Worm (Caenorhabditis elegans) whole organism, late embryonic: ENCODE measurements around the gene nprl-2.

Experiments
- C08G9.2 ChIP-seq: sonication (generic microtip); optimal IDR thresholded peaks from 2 replicates; lab custom pipeline; 2016; ENCODE audit warnings: mild to moderate bottlenecking, missing genetic modification characterization, moderate library complexity, missing compliant biosample characterization
- C38D4.7 ChIP-seq: fragments of 200-800 bp; sonication (Bioruptor generic); optimal IDR thresholded peaks from 2 replicates; lab custom pipeline; 2018; ENCODE audit warnings: mild to moderate bottlenecking, missing genetic modification characterization, moderate library complexity, missing compliant biosample characterization
- K02D7.2 ChIP-seq: sonication (generic microtip); optimal IDR thresholded peaks from 2 replicates; lab custom pipeline; 2017; ENCODE audit warnings: mild to moderate bottlenecking, missing genetic modification characterization, missing compliant biosample characterization
- ahr-1 ChIP-seq: sonication (generic microtip); optimal IDR thresholded peaks from 2 replicates; lab custom pipeline; 2016; ENCODE audit warnings: missing genetic modification characterization, missing compliant biosample characterization
- ceh-14 ChIP-seq: sonication (generic microtip); optimal IDR thresholded peaks from 2 replicates; lab custom pipeline; 2016; ENCODE audit warnings: missing genotype, missing genetic modification characterization, missing compliant biosample characterization
- ceh-18 ChIP-seq: sonication (generic microtip); optimal IDR thresholded peaks from 2 replicates; lab custom pipeline; 2016; ENCODE audit warnings: missing genetic modification characterization, missing compliant biosample characterization
- ceh-30 ChIP-seq: fragments of 150-350 bp; optimal IDR thresholded peaks from 2 replicates; lab custom pipeline; 2014; ENCODE audit warnings: missing biosample characterization, missing genetic modification characterization
- ceh-34 ChIP-seq: sonication (generic microtip); optimal IDR thresholded peaks from 2 replicates; lab custom pipeline; 2016; ENCODE audit warnings: mild to moderate bottlenecking, missing genetic modification characterization, missing compliant biosample characterization
- ceh-45 ChIP-seq: fragments of 200-800 bp; sonication (Bioruptor generic); IDR thresholded peaks from 2 replicates; pipeline ENCODE4 v1.3.6; 2022; ENCODE audit warnings: missing genetic modification reagents, missing genetic modification characterization, missing compliant biosample characterization
- ceh-48 ChIP-seq: sonication (generic microtip); optimal IDR thresholded peaks from 2 replicates; lab custom pipeline; 2016; ENCODE audit warnings: missing genetic modification characterization, inconsistent platforms, missing compliant biosample characterization
- ceh-9 ChIP-seq: sonication (generic microtip); optimal IDR thresholded peaks from 2 replicates; lab custom pipeline; 2016; ENCODE audit warnings: mild to moderate bottlenecking, missing genetic modification characterization, inconsistent platforms, missing compliant biosample characterization
- che-1 ChIP-seq: sonication (generic microtip); optimal IDR thresholded peaks from 2 replicates; lab custom pipeline; 2016; ENCODE audit warnings: mild to moderate bottlenecking, missing genetic modification characterization, missing compliant biosample characterization
- dve-1 ChIP-seq: sonication (generic microtip); optimal IDR thresholded peaks from 2 replicates; lab custom pipeline; 2017; ENCODE audit warnings: antibody characterized with exemption, mild to moderate bottlenecking, missing genetic modification characterization, missing compliant biosample characterization
- eyg-1 ChIP-seq: sonication (generic microtip); optimal IDR thresholded peaks from 2 replicates; lab custom pipeline; 2016; ENCODE audit warnings: missing genotype, missing genetic modification characterization, missing compliant biosample characterization
- fax-1 ChIP-seq: sonication (generic microtip); optimal IDR thresholded peaks from 2 replicates; lab custom pipeline; 2016; ENCODE audit warnings: missing genotype, missing genetic modification characterization, missing compliant biosample characterization
- fkh-6 ChIP-seq: sonication (generic microtip); optimal IDR thresholded peaks from 2 replicates; lab custom pipeline; 2016; ENCODE audit warnings: missing genetic modification characterization, missing compliant biosample characterization
- gmeb-2 ChIP-seq: sonication (generic microtip); optimal IDR thresholded peaks from 2 replicates; lab custom pipeline; 2016; ENCODE audit warnings: missing genetic modification characterization, inconsistent platforms, missing compliant biosample characterization
- hlh-30 ChIP-seq: sonication (generic microtip); optimal IDR thresholded peaks from 2 replicates; lab custom pipeline; 2017; ENCODE audit warnings: antibody characterized with exemption, missing genetic modification characterization, missing compliant biosample characterization; ENCODE audit not compliant: insufficient read depth
- hlh-6 ChIP-seq: sonication (generic microtip); optimal IDR thresholded peaks from 2 replicates; lab custom pipeline; 2016; ENCODE audit warnings: missing genotype, missing genetic modification characterization, missing compliant biosample characterization
- hlh-8 ChIP-seq: sonication (generic microtip); optimal IDR thresholded peaks from 2 replicates; lab custom pipeline; 2016; ENCODE audit warnings: missing genotype, missing genetic modification characterization, missing compliant biosample characterization
- lin-11 ChIP-seq: fragments of 200-800 bp; sonication (Bioruptor generic); optimal IDR thresholded peaks from 2 replicates; lab custom pipeline; 2018; ENCODE audit warnings: mild to moderate bottlenecking, missing genetic modification characterization, missing compliant biosample characterization
- madf-2 ChIP-seq: sonication (generic microtip); optimal IDR thresholded peaks from 2 replicates; lab custom pipeline; 2017; ENCODE audit warnings: missing genetic modification characterization, missing compliant biosample characterization
- nfya-1 ChIP-seq: sonication (generic microtip); optimal IDR thresholded peaks from 2 replicates; lab custom pipeline; 2017; ENCODE audit warnings: missing genetic modification characterization, mild to moderate bottlenecking, missing compliant biosample characterization, antibody characterized with exemption, moderate library complexity
- pha-4 ChIP-seq: fragments of 150-350 bp; optimal IDR thresholded peaks from 2 replicates; lab custom pipeline; 2018; ENCODE audit warnings: missing biosample characterization, missing genetic modification reagents, missing genetic modification characterization
- pros-1 ChIP-seq: fragments of 150-350 bp; optimal IDR thresholded peaks from 2 replicates; lab custom pipeline; 2014; ENCODE audit warnings: missing biosample characterization, missing genetic modification reagents, missing genetic modification characterization
- ref-2 ChIP-seq: sonication (generic microtip); optimal IDR thresholded peaks from 2 replicates; lab custom pipeline; 2016; ENCODE audit warnings: missing genetic modification characterization, missing compliant biosample characterization
- sdc-2 ChIP-seq: sonication (generic microtip); optimal IDR thresholded peaks from 2 replicates; lab custom pipeline; 2016; ENCODE audit warnings: missing genotype, missing genetic modification characterization, missing compliant biosample characterization
- tbx-2 ChIP-seq: sonication (generic microtip); optimal IDR thresholded peaks from 2 replicates; lab custom pipeline; 2016; ENCODE audit warnings: missing genetic modification characterization, missing compliant biosample characterization
- unc-3 ChIP-seq, 2 experiments: fragments of 200-800 bp in 1 of 2; sonication (Bioruptor generic) in 1 of 2; sonication (generic microtip) in 1 of 2; conservative IDR thresholded peaks in 1 of 2; optimal IDR thresholded peaks in 1 of 2; 2 replicates each; pipeline versions ENCODE4 v1.3.6 to Lab custom; 2016 to 2022; ENCODE audit warnings: missing compliant biosample characterization in 2 of 2, missing genetic modification characterization in 2 of 2, missing genetic modification reagents in 1 of 2
- unc-42 ChIP-seq: sonication (generic microtip); optimal IDR thresholded peaks from 2 replicates; lab custom pipeline; 2016; ENCODE audit warnings: missing genotype, missing genetic modification characterization, missing compliant biosample characterization
- unc-86 ChIP-seq: sonication (generic microtip); optimal IDR thresholded peaks from 2 replicates; lab custom pipeline; 2016; ENCODE audit warnings: missing genetic modification characterization, missing compliant biosample characterization

Gene nprl-2

DNA sequence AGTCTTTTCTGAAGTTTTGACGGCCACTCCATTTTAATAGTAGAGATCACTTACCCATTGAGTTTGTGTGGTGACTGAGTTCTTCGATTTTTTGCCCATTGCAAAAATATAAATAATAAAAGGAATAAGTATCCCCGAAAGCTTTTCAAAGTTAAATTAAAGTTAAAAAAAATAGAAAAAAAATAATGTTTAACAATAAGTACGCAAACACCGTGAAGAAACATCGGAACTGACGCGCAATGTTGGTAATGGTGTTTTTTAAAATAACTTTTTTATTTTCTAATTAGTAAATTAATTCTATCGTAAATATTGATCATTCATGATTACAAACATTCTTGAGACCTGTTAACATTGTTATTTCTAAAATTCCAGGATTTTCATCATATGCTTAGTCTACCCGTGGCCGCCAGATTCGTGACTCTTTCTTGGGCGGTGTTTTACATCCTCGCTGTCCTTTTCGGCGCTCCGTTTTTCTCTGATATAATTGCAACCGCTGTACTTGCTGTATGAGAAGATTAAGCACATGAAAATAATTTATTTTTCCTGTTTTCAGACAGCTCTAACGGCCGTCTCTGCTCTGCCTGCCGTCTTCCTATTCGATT, at the start of gene nprl-2, which contains the start of the genes F49E8.7 and F49E8.8:
Gene nprl-2, plus strand, starts transcription at position 552 of the 602 bp plus-strand sequence.
Gene F49E8.7, minus strand, starts transcription at position 101 of the 602 bp plus-strand sequence.
Gene F49E8.8, plus strand, starts transcription at position 373 of the 602 bp plus-strand sequence.
- TF ChIP-seq tbx-2 (tag; lab: Kevin White, UChicago) (no peak), ceh-9 (no peak), ceh-34 (tag; lab: Kevin White, UChicago) (no peak), ref-2 (tag; lab: Kevin White, UChicago) (no peak), hlh-6 (no peak), gmeb-2 (tag; lab: Kevin White, UChicago) (no peak), che-1 (tag; lab: Kevin White, UChicago) (no peak), unc-86 (tag; lab: Kevin White, UChicago) (no peak), fkh-6 (tag; lab: Kevin White, UChicago) (no peak), ahr-1 (tag; lab: Kevin White, UChicago) (no peak), sdc-2 (tag; lab: Kevin White, UChicago) (no peak), lin-11 (no peak)

DNA sequence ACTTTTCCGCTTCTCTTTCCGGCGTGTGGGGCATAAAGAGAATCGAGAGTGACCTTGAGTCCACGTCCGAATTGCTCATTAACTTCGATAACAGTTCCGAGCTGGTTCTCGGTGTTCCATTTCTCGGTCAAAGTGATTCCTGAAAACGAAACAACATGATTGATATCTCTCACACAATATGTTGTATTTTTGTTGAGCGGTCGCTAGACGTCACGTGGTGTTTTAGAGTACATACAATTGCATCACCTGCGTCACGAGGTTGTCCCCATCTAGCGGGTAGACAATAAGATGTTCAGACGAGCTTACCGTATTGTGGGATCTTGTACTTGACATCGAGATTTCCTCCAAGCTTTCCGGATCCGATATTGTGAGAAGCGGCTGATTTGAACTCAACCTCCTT, 49.3 kb upstream of the nprl-2 start:
- peak; percentile 76 for TF ChIP-seq hlh-30 (tag; lab: Kevin White, UChicago)
- no peak for TF ChIP-seq pha-4 (tag; lab: Kevin White, UChicago)

ce11 chrIV:7507841-7508509, 48.6 kb upstream of the nprl-2 start, which contains the start of the genes vdac-1 and R05G6.5:
Gene vdac-1 (minus strand): TSS chrIV:7507891.
Gene R05G6.5 (plus strand): TSS chrIV:7508367.
- peak; percentile 47 for TF ChIP-seq unc-42 (tag; lab: Kevin White, UChicago)
- no peak for TF ChIP-seq fax-1
- no peak for TF ChIP-seq madf-2 (tag; lab: Kevin White, UChicago)
- TF ChIP-seq dve-1, result peak; percentile 45
- no peak for TF ChIP-seq ceh-45 (GFP tag; lab: Robert Waterston, UW)
- TF ChIP-seq C08G9.2 (tag; lab: Kevin White, UChicago), result no peak
- TF ChIP-seq unc-3 (GFP tag; conservative IDR thresholded peaks at IDR 0.05; lab: Robert Waterston, UW), result no peak
- no peak for TF ChIP-seq unc-3 (tag; optimal IDR thresholded peaks at IDR 0.05; lab: Kevin White, UChicago)
- TF ChIP-seq ceh-14, result no peak
- TF ChIP-seq nfya-1 (tag; lab: Kevin White, UChicago), result peak; percentile 32
- peak; percentile 31 for TF ChIP-seq ceh-18 (tag; lab: Kevin White, UChicago)
- TF ChIP-seq, all 69 proteins: peak for 4

- no peak for TF ChIP-seq ceh-9
- TF ChIP-seq lin-11, result no peak
- TF ChIP-seq nfya-1 (tag; lab: Kevin White, UChicago), result no peak
Measured at ce11 chrIV:7508850-7509249, 47.8 kb upstream of the nprl-2 start.

- TF ChIP-seq pros-1 (tag; lab: Kevin White, UChicago), result no peak
- TF ChIP-seq C38D4.7 (GFP tag; lab: Kevin White, UChicago), result no peak
- peak; percentile 72 for TF ChIP-seq nfya-1 (tag; lab: Kevin White, UChicago)
Measured at ce11 chrIV:7510829-7511228, 45.8 kb upstream of the nprl-2 start.

ce11 chrIV:7512617-7513233, 43.9 kb upstream of the nprl-2 start, which contains the start of the genes plc-4 and R05G6.4:
Gene plc-4 (minus strand): TSS chrIV:7512667.
Gene R05G6.4 (plus strand): TSS chrIV:7513233.
- TF ChIP-seq K02D7.2 (no peak), ceh-48 (no peak), hlh-8 (no peak), ceh-30 (no peak), hlh-30 (tag; lab: Kevin White, UChicago) (no peak), eyg-1 (no peak)
